Worm (Caenorhabditis elegans) whole organism, L4/young adult: ENCODE measurements around the gene K06B4.4.

Experiments
- W03F9.2 ChIP-seq: fragments of 150-350 bp; optimal IDR thresholded peaks from 2 replicates; lab custom pipeline; 2014; ENCODE audit warnings: missing biosample characterization, missing genetic modification characterization
- dao-5 ChIP-seq: sonication (generic microtip); optimal IDR thresholded peaks from 2 replicates; lab custom pipeline; 2016; ENCODE audit warnings: missing genotype, missing genetic modification characterization, moderate library complexity, missing compliant biosample characterization
- him-1 ChIP-seq: sonication (generic microtip); optimal IDR thresholded peaks from 2 replicates; lab custom pipeline; 2016; ENCODE audit warnings: missing genotype, missing genetic modification reagents, missing genetic modification characterization, missing compliant biosample characterization

DNA sequence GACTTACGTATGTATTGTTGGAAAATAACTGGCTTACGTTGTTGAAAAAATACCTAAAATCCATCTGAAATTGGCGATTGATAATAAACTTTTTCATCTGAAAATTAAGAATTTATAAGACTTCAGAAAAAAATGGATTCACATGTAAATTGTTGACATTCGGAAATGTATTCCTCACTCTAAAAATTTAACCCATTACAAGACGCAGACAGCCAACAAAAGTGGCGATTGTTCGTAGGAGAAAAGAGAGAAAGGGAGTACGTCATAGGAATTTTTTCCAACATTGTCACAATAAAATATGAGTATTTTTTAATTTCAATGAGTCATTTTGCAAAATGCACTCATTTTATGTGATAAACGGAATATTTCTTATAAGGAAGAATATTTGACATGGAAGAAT, 49.6 kb downstream of the K06B4.4 start, which contains the start of gene Y6E2A.5:
- no peak for TF ChIP-seq him-1 (tag; lab: Kevin White, UChicago)
- no peak for TF ChIP-seq W03F9.2 (tag; lab: Kevin White, UChicago)
- no peak for TF ChIP-seq dao-5 (tag; lab: Kevin White, UChicago)
